Fruit fly (Drosophila melanogaster): ENCODE data around the gene Taf2.

Taf2 gene

dm6 chr3L:9840710-9841109 is 47.8 kb downstream of the Taf2 start:
- TF ChIP-seq Sox14 (GFP tag; optimal IDR thresholded peaks at IDR 0.05) (no peak), CG16779 (tag; optimal IDR thresholded peaks at IDR 0.05) (no peak), Eip75B (GFP tag; optimal IDR thresholded peaks at IDR 0.05) (no peak), CG8632 (GFP tag; optimal IDR thresholded peaks at IDR 0.05) (no peak), CG3919 (GFP tag; optimal IDR thresholded peaks at IDR 0.05) (no peak), CG7368 (GFP tag; optimal IDR thresholded peaks at IDR 0.05) (no peak), achi (GFP tag; optimal IDR thresholded peaks at IDR 0.05) (no peak), Eip78C (GFP tag) (no peak), CG6854 (GFP tag; optimal IDR thresholded peaks at IDR 0.05) (no peak)

DNA sequence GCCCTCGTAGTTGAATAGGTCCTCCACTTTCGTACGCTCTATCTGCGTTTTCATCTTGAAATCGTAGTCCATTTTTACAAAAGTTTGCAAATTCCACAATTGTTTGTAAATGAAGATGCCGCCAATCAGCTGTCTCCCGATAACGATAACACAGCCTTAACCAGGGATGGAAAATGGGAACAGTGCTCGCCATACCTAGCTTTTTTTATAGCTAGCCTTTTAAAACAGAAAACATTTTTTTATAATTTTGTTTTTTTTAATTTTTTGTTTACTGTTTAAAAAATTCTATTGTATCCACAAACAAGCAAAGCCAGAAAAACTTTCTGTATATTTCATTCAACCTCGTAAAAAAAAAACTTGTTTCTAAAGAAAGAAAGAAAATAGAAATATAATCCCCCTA is 49.9 kb downstream of the Taf2 start, which contains the start of gene Cdk8:
Gene Cdk8 (minus strand): TSS at position 137 of the 400 bp plus-strand sequence.
- TF ChIP-seq CG8632 (GFP tag; optimal IDR thresholded peaks at IDR 0.05): no peak
- no peak for TF ChIP-seq CG8119 (GFP tag; IDR thresholded peaks at IDR 0.05)
- TF ChIP-seq esn (GFP tag; optimal IDR thresholded peaks at IDR 0.05): peak; percentile 50
- no peak for TF ChIP-seq acj6 (GFP tag; optimal IDR thresholded peaks at IDR 0.05)
- no peak for TF ChIP-seq fd85E (GFP tag; optimal IDR thresholded peaks at IDR 0.05)
- TF ChIP-seq cyc (GFP tag; optimal IDR thresholded peaks at IDR 0.05): peak; percentile 11
- TF ChIP-seq CG1621 (tag; optimal IDR thresholded peaks at IDR 0.05): no peak
- TF ChIP-seq vri (GFP tag; optimal IDR thresholded peaks at IDR 0.05): no peak
- no peak for TF ChIP-seq salr (GFP tag; optimal IDR thresholded peaks at IDR 0.05)
- TF ChIP-seq svp (GFP tag): peak; percentile 43
- peak; percentile 14 for TF ChIP-seq Sox14 (GFP tag; optimal IDR thresholded peaks at IDR 0.05)
- TF ChIP-seq CG6163 (GFP tag; IDR thresholded peaks at IDR 0.05): peak; percentile 21; the same call in 1 of the 3 replicates
- TF ChIP-seq Eip78C (GFP tag): peak; percentile 67
- no peak for TF ChIP-seq Lpt (GFP tag; optimal IDR thresholded peaks at IDR 0.05)
- TF ChIP-seq CG3032 (tag; optimal IDR thresholded peaks at IDR 0.05): peak; percentile 33
- TF ChIP-seq lz (GFP tag; optimal IDR thresholded peaks at IDR 0.05): peak; percentile 15
- TF ChIP-seq Met (GFP tag; optimal IDR thresholded peaks at IDR 0.05): no peak
- TF ChIP-seq CG11294 (GFP tag; IDR thresholded peaks at IDR 0.05): no peak
- TF ChIP-seq CG31627 (GFP tag; optimal IDR thresholded peaks at IDR 0.05): peak; percentile 23

DNA sequence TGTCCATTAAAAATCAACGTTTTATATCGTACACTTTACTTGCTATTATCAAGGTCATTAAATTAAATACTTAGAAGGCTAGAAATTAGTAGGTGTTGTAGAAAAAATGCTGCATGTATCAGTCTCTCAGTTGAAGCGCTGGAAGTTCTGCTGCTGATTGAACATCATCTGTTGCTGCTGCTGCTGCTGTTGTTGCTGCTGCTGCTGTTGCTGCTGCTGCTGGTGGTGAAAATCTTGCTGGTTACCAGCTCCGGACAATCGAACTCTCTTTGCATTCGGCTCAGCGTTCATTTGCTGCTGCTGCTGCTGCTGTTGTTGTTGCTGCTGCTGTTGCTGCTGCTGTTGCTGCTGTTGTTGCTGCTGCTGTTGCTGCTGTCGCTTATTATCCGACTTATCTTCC is 51.4 kb downstream of the Taf2 start:
- peak; percentile 16 for TF ChIP-seq CG3919 (GFP tag; optimal IDR thresholded peaks at IDR 0.05)
- TF ChIP-seq CG11902 (GFP tag; optimal IDR thresholded peaks at IDR 0.05): no peak

DNA sequence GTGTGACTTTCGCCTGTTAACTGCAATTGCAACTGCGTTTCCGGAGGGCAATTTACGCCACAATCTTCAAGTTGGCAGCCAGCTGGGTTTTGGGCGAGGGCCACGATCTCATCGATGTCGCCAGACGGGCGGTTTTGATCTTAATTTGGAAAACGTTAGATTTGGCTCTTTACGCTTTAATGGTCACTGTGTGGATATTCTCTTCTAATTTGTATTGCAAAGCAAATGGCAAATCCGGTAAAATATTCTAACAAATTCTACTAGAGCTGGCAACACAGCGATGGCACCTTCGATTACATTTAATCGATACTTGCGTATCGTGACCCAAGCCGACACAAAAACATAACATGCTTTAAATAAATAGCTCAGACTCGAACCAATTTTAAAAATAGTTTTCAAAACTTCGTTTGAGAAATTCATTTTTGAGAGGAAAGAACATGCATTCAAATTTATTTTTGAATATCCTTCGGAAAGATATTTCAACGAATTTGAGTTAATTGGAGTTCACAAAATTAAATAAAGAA is 51.9 kb downstream of the Taf2 start, which contains the start of gene I-2:
Gene I-2 (minus strand): TSS at position 282 of the 524 bp plus-strand sequence.
- TF ChIP-seq CG8119 (GFP tag; IDR thresholded peaks at IDR 0.05) (no peak), CG15336 (GFP tag; IDR thresholded peaks at IDR 0.05) (0 out of 2 replicates have a peak, but pooled peaks have one; percentile 8), CG31627 (GFP tag; optimal IDR thresholded peaks at IDR 0.05) (peak; percentile 2), svp (GFP tag) (peak; percentile 48), CG8319 (GFP tag; optimal IDR thresholded peaks at IDR 0.05) (no peak), CG3919 (GFP tag; optimal IDR thresholded peaks at IDR 0.05) (peak; percentile 16)
